Worm (Caenorhabditis elegans) whole organism, L3 larva: ENCODE data around the gene F10E7.6.

Experiments
- aly-2 ChIP-seq: fragments of 150-350 bp; optimal IDR thresholded peaks from 2 replicates; lab custom pipeline; 2014; ENCODE audit warnings: missing biosample characterization, missing genetic modification characterization
- ceh-16 ChIP-seq: sonication (generic microtip); optimal IDR thresholded peaks from 2 replicates; lab custom pipeline; 2017; ENCODE audit warnings: missing biosample characterization, missing genetic modification characterization
- lin-39 ChIP-seq: fragments of 150-350 bp; optimal IDR thresholded peaks from 2 replicates; lab custom pipeline; 2018; ENCODE audit warnings: missing biosample characterization, missing genetic modification reagents, missing genetic modification characterization
- nhr-237 ChIP-seq: fragments of 150-350 bp; optimal IDR thresholded peaks from 2 replicates; lab custom pipeline; 2014; ENCODE audit warnings: missing biosample characterization, missing genetic modification characterization
- unc-62 ChIP-seq: fragments of 150-350 bp; sonication (generic microtip); optimal IDR thresholded peaks from 4 replicates; lab custom pipeline; 2014; ENCODE audit warnings: missing biosample characterization, missing genetic modification reagents, missing genetic modification characterization
- zag-1 ChIP-seq: fragments of 150-350 bp; optimal IDR thresholded peaks from 2 replicates; lab custom pipeline; 2014; ENCODE audit warnings: missing biosample characterization, missing genetic modification characterization
- ztf-11 ChIP-seq: fragments of 150-350 bp; optimal IDR thresholded peaks from 2 replicates; lab custom pipeline; 2014; ENCODE audit warnings: missing biosample characterization, missing genetic modification characterization

- TF ChIP-seq lin-39, result no peak
- TF ChIP-seq nhr-237 (tag; lab: Kevin White, UChicago), result no peak
- TF ChIP-seq aly-2 (tag; lab: Kevin White, UChicago), result no peak
- TF ChIP-seq zag-1 (tag; lab: Kevin White, UChicago), result no peak
- no peak for TF ChIP-seq ztf-11 (tag; lab: Kevin White, UChicago)
- TF ChIP-seq ceh-16 (tag; lab: Kevin White, UChicago), result no peak
- TF ChIP-seq unc-62 (GFP tag; lab: Kevin White, UChicago), result no peak
Measured at ce11 chrII:7122661-7123418, 10.0 kb downstream of the F10E7.6 start, which contains the start of gene F10E7.11.
